Fruit fly (Drosophila melanogaster): ENCODE data around the gene vas.

The vas gene

dm6 chr2L:15061368-15061767 lies at the start of gene vas, which contains the start of gene solo:
vas (plus strand) TSS chr2L:15061656.
solo (plus strand) TSS chr2L:15061656.
- no peak for TF ChIP-seq Dfd (GFP tag; optimal IDR thresholded peaks at IDR 0.05)
- TF ChIP-seq Hr83 (GFP tag; optimal IDR thresholded peaks at IDR 0.05; ENCODE audit: poor library complexity, severe bottlenecking) = no peak
- TF ChIP-seq Hr78 (GFP tag; optimal IDR thresholded peaks at IDR 0.05) = peak; percentile 54
- TF ChIP-seq tai (GFP tag; optimal IDR thresholded peaks at IDR 0.05) = no peak
- TF ChIP-seq HLH106 (tag; optimal IDR thresholded peaks at IDR 0.05) = peak; percentile 45
- peak; percentile 22 for TF ChIP-seq Sp1 (GFP tag; optimal IDR thresholded peaks at IDR 0.05)
- no peak for TF ChIP-seq CG32264 (GFP tag; optimal IDR thresholded peaks at IDR 0.05)
- no peak for TF ChIP-seq Rel (GFP tag; optimal IDR thresholded peaks at IDR 0.05)
- TF ChIP-seq Rel (tag; optimal IDR thresholded peaks at IDR 0.05) = peak; percentile 52
- no peak for TF ChIP-seq CrebA (GFP tag; optimal IDR thresholded peaks at IDR 0.05; ENCODE audit: borderline replicate concordance)
- TF ChIP-seq Hnf4 (GFP tag; optimal IDR thresholded peaks at IDR 0.05) = no peak
- TF ChIP-seq Abd-B (GFP tag; optimal IDR thresholded peaks at IDR 0.05) = no peak
- no peak for TF ChIP-seq dl (GFP tag; optimal IDR thresholded peaks at IDR 0.05; ENCODE audit: insufficient read depth in 1 of 2, partially characterized antibody in 2 of 2)
- TF ChIP-seq fru (GFP tag; optimal IDR thresholded peaks at IDR 0.05) = no peak
- TF ChIP-seq woc (GFP tag; optimal IDR thresholded peaks at IDR 0.05) = peak; percentile 31
- peak; percentile 68 for TF ChIP-seq N (GFP tag; optimal IDR thresholded peaks at IDR 0.05)
- TF ChIP-seq sv (GFP tag; optimal IDR thresholded peaks at IDR 0.05) = peak; percentile 12
- TF ChIP-seq ey (GFP tag; optimal IDR thresholded peaks at IDR 0.05) = no peak
- TF ChIP-seq CG9705 (GFP tag; optimal IDR thresholded peaks at IDR 0.05) = no peak
- TF ChIP-seq foxo (GFP tag; optimal IDR thresholded peaks at IDR 0.05) = no peak
- no peak for TF ChIP-seq pan (optimal IDR thresholded peaks at IDR 0.05)
- TF ChIP-seq Dif (GFP tag; optimal IDR thresholded peaks at IDR 0.05; ENCODE audit: partially characterized antibody) = no peak
- no peak for TF ChIP-seq br (GFP tag; optimal IDR thresholded peaks at IDR 0.05)
- no peak for TF ChIP-seq h (GFP tag; optimal IDR thresholded peaks at IDR 0.05)
- no peak for TF ChIP-seq Jra (GFP tag; optimal IDR thresholded peaks at IDR 0.05)
- no peak for TF ChIP-seq Mio (GFP tag; optimal IDR thresholded peaks at IDR 0.05)
- no peak for TF ChIP-seq brk (GFP tag; optimal IDR thresholded peaks at IDR 0.05)
- TF ChIP-seq rgr (GFP tag; optimal IDR thresholded peaks at IDR 0.05) = no peak

dm6 chr2L:15011779-15012178 lies 49.7 kb upstream of the vas start:
- TF ChIP-seq sage (GFP tag; optimal IDR thresholded peaks at IDR 0.05) = no peak
- no peak for TF ChIP-seq Dif (GFP tag; optimal IDR thresholded peaks at IDR 0.05; ENCODE audit: partially characterized antibody)
- no peak for TF ChIP-seq Hr83 (GFP tag; optimal IDR thresholded peaks at IDR 0.05; ENCODE audit: poor library complexity, severe bottlenecking)
- TF ChIP-seq br (GFP tag; optimal IDR thresholded peaks at IDR 0.05) = no peak
- TF ChIP-seq tai (GFP tag; optimal IDR thresholded peaks at IDR 0.05) = no peak
- no peak for TF ChIP-seq Jra (GFP tag; optimal IDR thresholded peaks at IDR 0.05)
- TF ChIP-seq Hnf4 (GFP tag; optimal IDR thresholded peaks at IDR 0.05) = no peak
- TF ChIP-seq Dfd (GFP tag; optimal IDR thresholded peaks at IDR 0.05) = no peak
- TF ChIP-seq N (GFP tag; optimal IDR thresholded peaks at IDR 0.05) = no peak

dm6 chr2L:15013523-15013922 lies 47.9 kb upstream of the vas start:
- TF ChIP-seq Sp1 (GFP tag; optimal IDR thresholded peaks at IDR 0.05) (no peak), Dfd (GFP tag; optimal IDR thresholded peaks at IDR 0.05) (peak; percentile 42)

- TF ChIP-seq Sp1 (GFP tag; optimal IDR thresholded peaks at IDR 0.05) (no peak), Vsx2 (GFP tag; optimal IDR thresholded peaks at IDR 0.05; ENCODE audit: partially characterized antibody) (no peak), h (GFP tag; optimal IDR thresholded peaks at IDR 0.05) (no peak)
These were observed 45.4 kb upstream of the vas start, which contains the start of gene GABA-B-R1 for dm6 chr2L:15016031-15016430. GABA-B-R1 (plus strand) TSS chr2L:15016331.

dm6 chr2L:15026582-15026981 lies 34.9 kb upstream of the vas start, which contains the start of gene CG33310:
CG33310 (plus strand) TSS chr2L:15026882.
- no peak for TF ChIP-seq tai (GFP tag; optimal IDR thresholded peaks at IDR 0.05)
- TF ChIP-seq fru (GFP tag; optimal IDR thresholded peaks at IDR 0.05) = no peak
- TF ChIP-seq GATAd (GFP tag; optimal IDR thresholded peaks at IDR 0.05) = no peak
- TF ChIP-seq sv (GFP tag; optimal IDR thresholded peaks at IDR 0.05) = no peak
- TF ChIP-seq OdsH (GFP tag; optimal IDR thresholded peaks at IDR 0.05) = no peak
- TF ChIP-seq Hr78 (GFP tag; optimal IDR thresholded peaks at IDR 0.05) = no peak
- TF ChIP-seq jim (GFP tag; optimal IDR thresholded peaks at IDR 0.05) = no peak
- no peak for TF ChIP-seq Mio (GFP tag; optimal IDR thresholded peaks at IDR 0.05)
- TF ChIP-seq brk (GFP tag; optimal IDR thresholded peaks at IDR 0.05) = no peak
